Fruit fly (Drosophila melanogaster) whole organism, pupa: ENCODE data around the gene NijA.

Experiments used
- CG10348 ChIP-seq: fragments of 200-800 bp; sonication (Bioruptor generic); IDR thresholded peaks from 2 replicates; pipeline ENCODE4 v1.3.6; 2022; ENCODE audit warnings: missing biosample characterization, missing genetic modification characterization
- CG12605 ChIP-seq: fragments of 200-800 bp; sonication (Bioruptor generic); IDR thresholded peaks from 2 replicates; pipeline ENCODE4 v1.3.6; 2022; ENCODE audit warnings: missing biosample characterization, missing genetic modification characterization
- CG13204 ChIP-seq: fragments of 200-800 bp; sonication (Bioruptor generic); optimal IDR thresholded peaks from 2 replicates; lab custom pipeline; 2018; ENCODE audit warnings: missing biosample characterization, mild to moderate bottlenecking, missing genetic modification characterization, moderate library complexity
- CG14655 ChIP-seq: fragments of 200-800 bp; sonication (Bioruptor generic); optimal IDR thresholded peaks from 3 replicates; lab custom pipeline; 2017; ENCODE audit warnings: mild to moderate bottlenecking, missing biosample characterization, missing genetic modification reagents, missing genetic modification characterization
- CG15710 ChIP-seq: fragments of 200-800 bp; sonication (Bioruptor generic); optimal IDR thresholded peaks from 2 replicates; lab custom pipeline; 2018; ENCODE audit warnings: missing biosample characterization, mild to moderate bottlenecking, missing genetic modification characterization, moderate library complexity
- CG17806 ChIP-seq: fragments of 200-800 bp; sonication (Bioruptor generic); optimal IDR thresholded peaks from 2 replicates; lab custom pipeline; 2018; ENCODE audit warnings: missing biosample characterization, mild to moderate bottlenecking, missing genetic modification characterization, moderate library complexity
- CG32121 ChIP-seq: fragments of 200-800 bp; sonication (Bioruptor generic); IDR thresholded peaks from 2 replicates; pipeline ENCODE4 v1.3.6; 2022; ENCODE audit warnings: missing biosample characterization, missing genetic modification characterization
- CG34367 ChIP-seq: fragments of 200-800 bp; sonication (Bioruptor generic); optimal IDR thresholded peaks from 2 replicates; lab custom pipeline; 2018; ENCODE audit warnings: missing biosample characterization, mild to moderate bottlenecking, missing genetic modification characterization
- CG4496 ChIP-seq: fragments of 200-800 bp; sonication (Bioruptor generic); IDR thresholded peaks from 3 replicates; pipeline ENCODE4 v1.3.6; 2022; ENCODE audit warnings: missing biosample characterization, missing genetic modification characterization
- CG8159 ChIP-seq: fragments of 200-800 bp; sonication (Bioruptor generic); optimal IDR thresholded peaks from 3 replicates; lab custom pipeline; 2018; ENCODE audit warnings: missing biosample characterization, mild to moderate bottlenecking, missing genetic modification characterization, moderate library complexity
- CG8301 ChIP-seq: fragments of 200-800 bp; sonication (Bioruptor generic); optimal IDR thresholded peaks from 2 replicates; lab custom pipeline; 2018; ENCODE audit warnings: missing biosample characterization, mild to moderate bottlenecking, missing genetic modification characterization
- CG9948 ChIP-seq: fragments of 200-800 bp; sonication (Bioruptor generic); optimal IDR thresholded peaks from 2 replicates; lab custom pipeline; 2018; ENCODE audit warnings: missing biosample characterization, mild to moderate bottlenecking, missing genetic modification characterization, moderate library complexity
- D1 ChIP-seq: fragments of 200-800 bp; sonication (Bioruptor generic); optimal IDR thresholded peaks from 2 replicates; lab custom pipeline; 2018; ENCODE audit warnings: missing biosample characterization, mild to moderate bottlenecking, missing genetic modification characterization, moderate library complexity
- EcR ChIP-seq: fragments of 200-800 bp; sonication (Bioruptor generic); optimal IDR thresholded peaks from 3 replicates; lab custom pipeline; 2019; ENCODE audit warnings: missing biosample characterization, missing genetic modification characterization, mild to moderate bottlenecking, moderate library complexity, missing genetic modification reagents
- Ets98B ChIP-seq: fragments of 200-800 bp; sonication (Bioruptor generic); IDR thresholded peaks from 2 replicates; pipeline ENCODE4 v1.3.6; 2022; ENCODE audit warnings: missing biosample characterization, missing genetic modification characterization
- Pif1A ChIP-seq: fragments of 200-800 bp; sonication (Bioruptor generic); optimal IDR thresholded peaks from 3 replicates; lab custom pipeline; 2016; ENCODE audit warnings: missing biosample characterization, missing genetic modification characterization
- Pif1B ChIP-seq: fragments of 200-800 bp; sonication (Bioruptor generic); optimal IDR thresholded peaks from 3 replicates; lab custom pipeline; 2016; ENCODE audit warnings: missing biosample characterization, missing genetic modification characterization
- Snoo ChIP-seq: fragments of 200-800 bp; sonication (Bioruptor generic); optimal IDR thresholded peaks from 3 replicates; lab custom pipeline; 2017; ENCODE audit warnings: missing biosample characterization, mild to moderate bottlenecking, missing genetic modification characterization, inconsistent platforms
- fd96Ca ChIP-seq: fragments of 200-800 bp; sonication (Bioruptor generic); IDR thresholded peaks from 3 replicates; pipeline ENCODE4 v1.3.6; 2022; ENCODE audit warnings: missing biosample characterization, missing genetic modification characterization
- gl ChIP-seq: fragments of 200-800 bp; sonication (Bioruptor generic); optimal IDR thresholded peaks from 2 replicates; lab custom pipeline; 2018; ENCODE audit warnings: missing biosample characterization, mild to moderate bottlenecking, missing genetic modification characterization
- rn ChIP-seq: fragments of 200-800 bp; sonication (Bioruptor generic); IDR thresholded peaks from 2 replicates; pipeline ENCODE4 v1.3.6; 2022; ENCODE audit warnings: missing biosample characterization, missing genetic modification characterization

The NijA gene

dm6 chr3L:10696635-10697412, at the start of gene NijA:
Gene NijA, minus strand, starts transcription at chr3L:10696877.
- TF ChIP-seq CG34367 (tag; lab: Kevin White, UChicago) (peak; percentile 72), gl (tag; lab: Kevin White, UChicago) (peak; percentile 25), CG15710 (tag; lab: Kevin White, UChicago) (peak; percentile 85), Pif1B (peak; percentile 44), CG8159 (tag; lab: Kevin White, UChicago) (peak; percentile 91), fd96Ca (no peak), rn (GFP tag; lab: Robert Waterston, UW) (no peak), CG12605 (peak; percentile 49; the same call in 1 of the 2 replicates), D1 (peak; percentile 1), CG9948 (tag; lab: Kevin White, UChicago) (peak; percentile 82), CG4496 (GFP tag; lab: Robert Waterston, UW) (no peak), CG13204 (GFP tag; lab: Kevin White, UChicago) (no peak), CG17806 (tag; lab: Kevin White, UChicago) (peak; percentile 39), Ets98B (peak; percentile 35; the same call in 1 of the 2 replicates), CG8301 (tag; lab: Kevin White, UChicago) (peak; percentile 7), Snoo (tag; lab: Kevin White, UChicago) (peak; percentile 41), Pif1A (GFP tag; lab: Kevin White, UChicago) (no peak)

dm6 chr3L:10745547-10746189, 49.0 kb upstream of the NijA start:
- TF ChIP-seq CG9948 (tag; lab: Kevin White, UChicago): no peak
- TF ChIP-seq CG13204 (GFP tag; lab: Kevin White, UChicago): no peak
- no peak for TF ChIP-seq D1
- TF ChIP-seq CG15710 (tag; lab: Kevin White, UChicago): no peak
- no peak for TF ChIP-seq CG17806 (tag; lab: Kevin White, UChicago)
- no peak for TF ChIP-seq CG8301 (tag; lab: Kevin White, UChicago)
- no peak for TF ChIP-seq gl (tag; lab: Kevin White, UChicago)
- TF ChIP-seq CG4496 (GFP tag; lab: Robert Waterston, UW): no peak
- no peak for TF ChIP-seq Pif1A (GFP tag; lab: Kevin White, UChicago)
- TF ChIP-seq CG34367 (tag; lab: Kevin White, UChicago): no peak
- no peak for TF ChIP-seq rn (GFP tag; lab: Robert Waterston, UW)
- no peak for TF ChIP-seq CG14655 (GFP tag; lab: Kevin White, UChicago)
- TF ChIP-seq EcR (GFP tag; lab: Kevin White, UChicago): no peak
- TF ChIP-seq CG10348: no peak
- TF ChIP-seq Snoo (tag; lab: Kevin White, UChicago): no peak
- TF ChIP-seq CG32121 (GFP tag; lab: Robert Waterston, UW): no peak
- TF ChIP-seq Pif1B: no peak
- no peak for TF ChIP-seq CG8159 (tag; lab: Kevin White, UChicago)
- TF ChIP-seq fd96Ca: no peak

dm6 chr3L:10742813-10743212, 46.1 kb upstream of the NijA start:
- TF ChIP-seq fd96Ca (peak; percentile 45; the same call in 1 of the 3 replicates), Pif1A (GFP tag; lab: Kevin White, UChicago) (peak; percentile 44), Pif1B (peak; percentile 37), CG10348 (no peak), D1 (no peak), CG32121 (GFP tag; lab: Robert Waterston, UW) (no peak), rn (GFP tag; lab: Robert Waterston, UW) (no peak), CG8159 (tag; lab: Kevin White, UChicago) (peak; percentile 9), CG15710 (tag; lab: Kevin White, UChicago) (no peak), CG17806 (tag; lab: Kevin White, UChicago) (no peak), CG9948 (tag; lab: Kevin White, UChicago) (peak; percentile 7), Snoo (tag; lab: Kevin White, UChicago) (peak; percentile 19), EcR (GFP tag; lab: Kevin White, UChicago) (peak; percentile 76), Ets98B (peak; percentile 33; the same call in 1 of the 2 replicates), CG13204 (GFP tag; lab: Kevin White, UChicago) (peak; percentile 81), CG4496 (GFP tag; lab: Robert Waterston, UW) (peak; percentile 80), CG14655 (GFP tag; lab: Kevin White, UChicago) (no peak), gl (tag; lab: Kevin White, UChicago) (no peak), CG8301 (tag; lab: Kevin White, UChicago) (no peak), CG34367 (tag; lab: Kevin White, UChicago) (no peak), CG12605 (no peak)

dm6 chr3L:10742225-10742624, 45.5 kb upstream of the NijA start:
- no peak for TF ChIP-seq CG13204 (GFP tag; lab: Kevin White, UChicago)
- TF ChIP-seq fd96Ca: no peak
- no peak for TF ChIP-seq CG8301 (tag; lab: Kevin White, UChicago)
- no peak for TF ChIP-seq CG14655 (GFP tag; lab: Kevin White, UChicago)
- TF ChIP-seq CG10348: no peak
- TF ChIP-seq rn (GFP tag; lab: Robert Waterston, UW): no peak
- TF ChIP-seq EcR (GFP tag; lab: Kevin White, UChicago): no peak
- no peak for TF ChIP-seq CG9948 (tag; lab: Kevin White, UChicago)
- TF ChIP-seq CG34367 (tag; lab: Kevin White, UChicago): no peak
- no peak for TF ChIP-seq Pif1B
- TF ChIP-seq CG32121 (GFP tag; lab: Robert Waterston, UW): no peak
- no peak for TF ChIP-seq CG4496 (GFP tag; lab: Robert Waterston, UW)
- no peak for TF ChIP-seq CG12605
- no peak for TF ChIP-seq D1
- no peak for TF ChIP-seq CG15710 (tag; lab: Kevin White, UChicago)
- TF ChIP-seq CG8159 (tag; lab: Kevin White, UChicago): no peak
- no peak for TF ChIP-seq Pif1A (GFP tag; lab: Kevin White, UChicago)
- TF ChIP-seq Snoo (tag; lab: Kevin White, UChicago): no peak
- TF ChIP-seq CG17806 (tag; lab: Kevin White, UChicago): no peak
- no peak for TF ChIP-seq Ets98B
